Fruit fly (Drosophila melanogaster): Measurements from ENCODE around the gene sala.
A peak's percentile ranks its signal among the peaks of the same experiment; 100 is the strongest.

Gene sala

dm6 chr2L:11452601-11453345, 31.7 kb upstream of the sala start (continued):
- TF ChIP-seq nau (GFP tag; optimal IDR thresholded peaks at IDR 0.05) (no peak), Dfd (GFP tag; optimal IDR thresholded peaks at IDR 0.05) (no peak), CG30020 (tag; optimal IDR thresholded peaks at IDR 0.05) (no peak), CG6175 (GFP tag; IDR thresholded peaks at IDR 0.05) (no peak), Tbp (GFP tag; optimal IDR thresholded peaks at IDR 0.05) (no peak), Hey (tag; optimal IDR thresholded peaks at IDR 0.05) (no peak), chm (GFP tag; IDR thresholded peaks at IDR 0.05) (peak; percentile 36; the same call in 1 of the 2 replicates), stwl (tag; optimal IDR thresholded peaks at IDR 0.05) (peak; percentile 0), pnt (GFP tag; optimal IDR thresholded peaks at IDR 0.05) (peak; percentile 47), Ssrp (tag; optimal IDR thresholded peaks at IDR 0.05) (peak; percentile 57), CG4282 (GFP tag; optimal IDR thresholded peaks at IDR 0.05) (no peak), CG9932 (GFP tag; IDR thresholded peaks at IDR 0.05) (no peak), Dip3 (GFP tag; optimal IDR thresholded peaks at IDR 0.05) (no peak), dan (GFP tag; IDR thresholded peaks at IDR 0.05) (no peak), usp (GFP tag; optimal IDR thresholded peaks at IDR 0.05) (no peak), CG17361 (GFP tag; IDR thresholded peaks at IDR 0.05) (peak; percentile 70; the same call in 2 of the 3 replicates), Nf-YA (GFP tag; IDR thresholded peaks at IDR 0.05) (no peak), CG14710 (tag; optimal IDR thresholded peaks at IDR 0.05) (peak; percentile 73), CG4617 (GFP tag; optimal IDR thresholded peaks at IDR 0.05; ENCODE audit: borderline replicate concordance) (no peak), CG17912 (GFP tag; optimal IDR thresholded peaks at IDR 0.05) (no peak), sna (GFP tag; IDR thresholded peaks at IDR 0.05; ENCODE audit: partially characterized antibody) (no peak), Optix (GFP tag; IDR thresholded peaks at IDR 0.05) (no peak; the same call in 2 of the 3 replicates), Hsf (GFP tag; optimal IDR thresholded peaks at IDR 0.05) (peak; percentile 61), CG6272 (GFP tag; IDR thresholded peaks at IDR 0.05) (no peak), ken (GFP tag; IDR thresholded peaks at IDR 0.05) (0 out of 3 replicates have a peak, but pooled peaks have one; percentile 14), CG7839 (tag; optimal IDR thresholded peaks at IDR 0.05) (peak; percentile 69), so (GFP tag; IDR thresholded peaks at IDR 0.05) (no peak), CG18599 (GFP tag; optimal IDR thresholded peaks at IDR 0.05) (no peak), bsh (GFP tag; optimal IDR thresholded peaks at IDR 0.05) (peak in 1 of 2 experiments; percentile 77), Chrac-16 (GFP tag; optimal IDR thresholded peaks at IDR 0.05) (peak; percentile 70), Trl (optimal IDR thresholded peaks at IDR 0.05) (no peak), Trl (GFP tag; optimal IDR thresholded peaks at IDR 0.05) (peak; percentile 25), HmgZ (tag; optimal IDR thresholded peaks at IDR 0.05) (no peak), CG11723 (GFP tag; optimal IDR thresholded peaks at IDR 0.05) (peak; percentile 6), CG30403 (GFP tag; optimal IDR thresholded peaks at IDR 0.05) (peak; percentile 56), CG12219 (GFP tag; optimal IDR thresholded peaks at IDR 0.05) (no peak), Oli (tag; optimal IDR thresholded peaks at IDR 0.05) (peak; percentile 55), Sry-β (GFP tag; optimal IDR thresholded peaks at IDR 0.05) (no peak), CG1603 (tag; optimal IDR thresholded peaks at IDR 0.05) (peak; percentile 54), lilli (GFP tag; optimal IDR thresholded peaks at IDR 0.05) (peak; percentile 47), CG7963 (GFP tag; IDR thresholded peaks at IDR 0.05; ENCODE audit: partially characterized antibody) (no peak), fd102C (GFP tag; optimal IDR thresholded peaks at IDR 0.05) (peak; percentile 82), tna (GFP tag; IDR thresholded peaks at IDR 0.05; ENCODE audit: partially characterized antibody) (no peak), croc (GFP tag; conservative IDR thresholded peaks at IDR 0.05) (peak; percentile 41; the same call in 2 of the 3 replicates), CG13624 (GFP tag; optimal IDR thresholded peaks at IDR 0.05) (no peak), BEAF-32 (GFP tag; optimal IDR thresholded peaks at IDR 0.05) (no peak), CG4360 (GFP tag; IDR thresholded peaks at IDR 0.05) (no peak), sug (tag; optimal IDR thresholded peaks at IDR 0.05) (no peak), CG32532 (GFP tag; IDR thresholded peaks at IDR 0.05) (no peak), Kr (GFP tag; optimal IDR thresholded peaks at IDR 0.05) (peak; percentile 90)
